Worm (Caenorhabditis elegans) whole organism, L4/young adult: ENCODE results near the gene srw-29.
"Not testable (repeated sequence)": the region's sequence is repeated elsewhere in the genome, so short reads cannot be mapped to it uniquely, and the experiment has no call there.

Experiments
- dao-5 ChIP-seq: sonication (generic microtip); optimal IDR thresholded peaks from 2 replicates; lab custom pipeline; 2016; ENCODE audit warnings: missing genotype, missing genetic modification characterization, moderate library complexity, missing compliant biosample characterization
- him-1 ChIP-seq: sonication (generic microtip); optimal IDR thresholded peaks from 2 replicates; lab custom pipeline; 2016; ENCODE audit warnings: missing genotype, missing genetic modification reagents, missing genetic modification characterization, missing compliant biosample characterization

- not testable (repeated sequence) for TF ChIP-seq him-1, dao-5 (tag; lab: Kevin White, UChicago)
Observed at ce11 chrV:16383729-16384128, 40.6 kb downstream of the srw-29 start, which contains the start of gene F13A7.7.
